Fruit fly (Drosophila melanogaster) whole organism, pupa: ENCODE results near the gene Naa30B.

ENCODE experiments used
- CG10348 ChIP-seq: fragments of 200-800 bp; sonication (Bioruptor generic); IDR thresholded peaks from 2 replicates; pipeline ENCODE4 v1.3.6; 2022; ENCODE audit warnings: missing biosample characterization, missing genetic modification characterization
- CG12605 ChIP-seq: fragments of 200-800 bp; sonication (Bioruptor generic); IDR thresholded peaks from 2 replicates; pipeline ENCODE4 v1.3.6; 2022; ENCODE audit warnings: missing biosample characterization, missing genetic modification characterization
- CG13204 ChIP-seq: fragments of 200-800 bp; sonication (Bioruptor generic); optimal IDR thresholded peaks from 2 replicates; lab custom pipeline; 2018; ENCODE audit warnings: missing biosample characterization, mild to moderate bottlenecking, missing genetic modification characterization, moderate library complexity
- CG14655 ChIP-seq: fragments of 200-800 bp; sonication (Bioruptor generic); optimal IDR thresholded peaks from 3 replicates; lab custom pipeline; 2017; ENCODE audit warnings: mild to moderate bottlenecking, missing biosample characterization, missing genetic modification reagents, missing genetic modification characterization
- CG15710 ChIP-seq: fragments of 200-800 bp; sonication (Bioruptor generic); optimal IDR thresholded peaks from 2 replicates; lab custom pipeline; 2018; ENCODE audit warnings: missing biosample characterization, mild to moderate bottlenecking, missing genetic modification characterization, moderate library complexity
- CG17806 ChIP-seq: fragments of 200-800 bp; sonication (Bioruptor generic); optimal IDR thresholded peaks from 2 replicates; lab custom pipeline; 2018; ENCODE audit warnings: missing biosample characterization, mild to moderate bottlenecking, missing genetic modification characterization, moderate library complexity
- CG32121 ChIP-seq: fragments of 200-800 bp; sonication (Bioruptor generic); IDR thresholded peaks from 2 replicates; pipeline ENCODE4 v1.3.6; 2022; ENCODE audit warnings: missing biosample characterization, missing genetic modification characterization
- CG34367 ChIP-seq: fragments of 200-800 bp; sonication (Bioruptor generic); optimal IDR thresholded peaks from 2 replicates; lab custom pipeline; 2018; ENCODE audit warnings: missing biosample characterization, mild to moderate bottlenecking, missing genetic modification characterization
- CG4496 ChIP-seq: fragments of 200-800 bp; sonication (Bioruptor generic); IDR thresholded peaks from 3 replicates; pipeline ENCODE4 v1.3.6; 2022; ENCODE audit warnings: missing biosample characterization, missing genetic modification characterization
- CG8159 ChIP-seq: fragments of 200-800 bp; sonication (Bioruptor generic); optimal IDR thresholded peaks from 3 replicates; lab custom pipeline; 2018; ENCODE audit warnings: missing biosample characterization, mild to moderate bottlenecking, missing genetic modification characterization, moderate library complexity
- CG8301 ChIP-seq: fragments of 200-800 bp; sonication (Bioruptor generic); optimal IDR thresholded peaks from 2 replicates; lab custom pipeline; 2018; ENCODE audit warnings: missing biosample characterization, mild to moderate bottlenecking, missing genetic modification characterization
- CG9948 ChIP-seq: fragments of 200-800 bp; sonication (Bioruptor generic); optimal IDR thresholded peaks from 2 replicates; lab custom pipeline; 2018; ENCODE audit warnings: missing biosample characterization, mild to moderate bottlenecking, missing genetic modification characterization, moderate library complexity
- D1 ChIP-seq: fragments of 200-800 bp; sonication (Bioruptor generic); optimal IDR thresholded peaks from 2 replicates; lab custom pipeline; 2018; ENCODE audit warnings: missing biosample characterization, mild to moderate bottlenecking, missing genetic modification characterization, moderate library complexity
- EcR ChIP-seq: fragments of 200-800 bp; sonication (Bioruptor generic); optimal IDR thresholded peaks from 3 replicates; lab custom pipeline; 2019; ENCODE audit warnings: missing biosample characterization, missing genetic modification characterization, mild to moderate bottlenecking, moderate library complexity, missing genetic modification reagents
- Ets98B ChIP-seq: fragments of 200-800 bp; sonication (Bioruptor generic); IDR thresholded peaks from 2 replicates; pipeline ENCODE4 v1.3.6; 2022; ENCODE audit warnings: missing biosample characterization, missing genetic modification characterization
- Pif1A ChIP-seq: fragments of 200-800 bp; sonication (Bioruptor generic); optimal IDR thresholded peaks from 3 replicates; lab custom pipeline; 2016; ENCODE audit warnings: missing biosample characterization, missing genetic modification characterization
- Pif1B ChIP-seq: fragments of 200-800 bp; sonication (Bioruptor generic); optimal IDR thresholded peaks from 3 replicates; lab custom pipeline; 2016; ENCODE audit warnings: missing biosample characterization, missing genetic modification characterization
- Snoo ChIP-seq: fragments of 200-800 bp; sonication (Bioruptor generic); optimal IDR thresholded peaks from 3 replicates; lab custom pipeline; 2017; ENCODE audit warnings: missing biosample characterization, mild to moderate bottlenecking, missing genetic modification characterization, inconsistent platforms
- fd96Ca ChIP-seq: fragments of 200-800 bp; sonication (Bioruptor generic); IDR thresholded peaks from 3 replicates; pipeline ENCODE4 v1.3.6; 2022; ENCODE audit warnings: missing biosample characterization, missing genetic modification characterization
- gl ChIP-seq: fragments of 200-800 bp; sonication (Bioruptor generic); optimal IDR thresholded peaks from 2 replicates; lab custom pipeline; 2018; ENCODE audit warnings: missing biosample characterization, mild to moderate bottlenecking, missing genetic modification characterization
- rn ChIP-seq: fragments of 200-800 bp; sonication (Bioruptor generic); IDR thresholded peaks from 2 replicates; pipeline ENCODE4 v1.3.6; 2022; ENCODE audit warnings: missing biosample characterization, missing genetic modification characterization

Naa30B gene

DNA sequence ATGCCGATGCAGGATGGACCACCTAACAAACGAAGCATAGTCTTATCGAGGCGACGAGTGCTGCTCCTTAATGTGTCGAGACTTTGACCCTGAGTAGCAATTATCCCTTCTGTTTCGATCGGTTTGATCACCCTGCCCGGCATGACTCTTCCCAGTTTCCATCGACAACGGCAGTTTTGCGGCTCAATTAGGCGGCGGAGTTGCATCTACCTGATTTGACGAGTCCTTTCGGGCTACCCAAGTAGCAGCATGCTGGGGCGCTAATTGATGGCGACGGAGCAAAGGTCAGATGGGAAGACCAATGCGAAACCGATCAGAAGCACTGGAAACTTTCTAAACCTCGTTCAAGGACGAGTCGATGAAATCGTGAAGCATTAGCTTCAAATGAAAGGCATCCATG lies 823 bp downstream of the Naa30B start:
- TF ChIP-seq gl (no peak), CG34367 (no peak), CG9948 (tag; lab: Kevin White, UChicago) (no peak), CG17806 (tag; lab: Kevin White, UChicago) (no peak), CG4496 (GFP tag; lab: Robert Waterston, UW) (no peak), CG14655 (GFP tag; lab: Kevin White, UChicago) (no peak), D1 (tag; lab: Kevin White, UChicago) (no peak), CG8301 (tag; lab: Kevin White, UChicago) (no peak), Pif1A (no peak), Pif1B (GFP tag; lab: Kevin White, UChicago) (no peak), CG8159 (tag; lab: Kevin White, UChicago) (no peak), Snoo (no peak), Ets98B (GFP tag; lab: Robert Waterston, UW) (no peak), CG15710 (tag; lab: Kevin White, UChicago) (no peak), CG13204 (no peak), CG32121 (no peak), CG10348 (GFP tag; lab: Robert Waterston, UW) (no peak), EcR (GFP tag; lab: Kevin White, UChicago) (no peak), rn (GFP tag; lab: Robert Waterston, UW) (no peak)
- TF ChIP-seq, all 21 proteins: peak for 0

DNA sequence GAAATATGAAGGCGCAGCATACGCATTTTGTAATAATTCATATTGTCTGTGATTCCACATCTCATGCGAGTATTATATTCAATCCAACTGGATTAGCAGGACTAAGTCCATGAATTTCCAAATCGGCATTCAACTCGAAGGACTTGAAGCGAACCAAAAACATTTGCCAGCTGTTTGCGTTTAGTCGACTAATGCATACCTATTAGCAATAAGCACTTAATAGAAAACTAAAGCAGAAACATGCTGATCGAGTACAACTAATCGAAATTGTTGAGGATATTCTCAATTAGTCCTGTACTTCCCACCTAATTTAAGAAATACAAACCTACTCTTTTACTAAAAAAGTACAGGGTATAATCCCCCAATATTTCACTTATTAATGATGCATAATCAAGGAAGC lies 2.6 kb downstream of the Naa30B start:
- TF ChIP-seq CG4496 (GFP tag; lab: Robert Waterston, UW) (no peak), Ets98B (GFP tag; lab: Robert Waterston, UW) (no peak), D1 (tag; lab: Kevin White, UChicago) (no peak), Pif1B (GFP tag; lab: Kevin White, UChicago) (no peak), CG10348 (GFP tag; lab: Robert Waterston, UW) (no peak), gl (no peak), CG17806 (tag; lab: Kevin White, UChicago) (no peak), CG32121 (no peak), rn (GFP tag; lab: Robert Waterston, UW) (no peak)

DNA sequence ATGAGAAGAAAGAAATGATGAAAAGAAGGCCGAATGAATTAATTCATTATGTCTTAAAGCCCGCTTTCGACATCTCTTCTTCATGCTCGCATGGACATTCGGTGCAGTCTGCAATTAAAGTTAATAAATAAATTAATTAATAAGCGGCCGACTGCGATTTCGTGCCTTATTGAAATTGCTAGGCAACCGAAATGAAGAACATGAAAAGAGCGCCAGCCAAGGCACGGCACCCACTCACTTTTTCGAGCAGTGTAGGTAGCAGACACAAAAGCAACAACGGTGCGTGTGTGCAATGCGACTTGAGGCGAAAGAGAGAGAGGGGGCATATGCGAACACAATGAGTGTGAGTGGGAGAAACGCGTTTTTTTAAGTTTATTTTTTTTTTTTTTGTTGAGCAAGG lies 7.4 kb downstream of the Naa30B start:
- TF ChIP-seq rn (GFP tag; lab: Robert Waterston, UW) (peak; percentile 6; the same call in 1 of the 2 replicates), CG32121 (peak; percentile 65), fd96Ca (GFP tag; lab: Robert Waterston, UW) (peak; percentile 72; the same call in 2 of the 3 replicates), D1 (tag; lab: Kevin White, UChicago) (no peak), CG12605 (GFP tag; lab: Robert Waterston, UW) (peak; percentile 16; the same call in 1 of the 2 replicates), CG17806 (tag; lab: Kevin White, UChicago) (peak; percentile 28), CG4496 (GFP tag; lab: Robert Waterston, UW) (peak; percentile 77), CG14655 (GFP tag; lab: Kevin White, UChicago) (peak; percentile 56), CG10348 (GFP tag; lab: Robert Waterston, UW) (0 out of 2 replicates have a peak, but pooled peaks have one; percentile 49), Ets98B (GFP tag; lab: Robert Waterston, UW) (peak; percentile 43), EcR (GFP tag; lab: Kevin White, UChicago) (no peak), Snoo (peak; percentile 15), CG8301 (tag; lab: Kevin White, UChicago) (peak; percentile 20), Pif1A (peak; percentile 53), Pif1B (GFP tag; lab: Kevin White, UChicago) (peak; percentile 63), CG8159 (tag; lab: Kevin White, UChicago) (peak; percentile 38), gl (no peak), CG34367 (peak; percentile 19), CG15710 (tag; lab: Kevin White, UChicago) (peak; percentile 31), CG13204 (no peak), CG9948 (tag; lab: Kevin White, UChicago) (peak; percentile 27)

DNA sequence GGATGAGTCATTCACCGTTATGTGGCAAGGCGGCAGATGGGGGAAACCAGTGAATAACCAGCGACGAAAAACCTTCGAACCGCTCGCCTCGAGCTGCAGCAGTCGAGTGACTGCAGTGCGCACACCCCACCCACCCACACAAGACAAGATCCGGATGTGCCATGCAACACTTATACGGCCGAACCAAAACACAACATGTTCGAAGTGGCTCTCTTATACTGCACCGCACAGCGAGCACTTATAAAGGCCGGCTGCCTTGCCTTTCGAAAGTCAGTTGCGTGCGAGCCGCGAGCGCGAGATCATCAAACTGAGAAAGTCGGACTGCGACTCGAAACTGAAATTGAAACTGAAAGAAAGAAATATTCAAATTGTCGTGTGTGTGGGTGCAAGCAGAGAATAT lies 8.3 kb downstream of the Naa30B start, which contains the start of gene rho:
TSS of gene rho (plus strand) at position 265 of the 400 bp plus-strand sequence.
- TF ChIP-seq CG14655 (GFP tag; lab: Kevin White, UChicago) (no peak), rn (GFP tag; lab: Robert Waterston, UW) (no peak), gl (peak; percentile 27), EcR (GFP tag; lab: Kevin White, UChicago) (peak; percentile 19), CG34367 (peak; percentile 16), CG12605 (GFP tag; lab: Robert Waterston, UW) (peak; percentile 42), Pif1A (no peak), Ets98B (GFP tag; lab: Robert Waterston, UW) (peak; percentile 51; the same call in 1 of the 2 replicates), CG8301 (tag; lab: Kevin White, UChicago) (no peak), CG4496 (GFP tag; lab: Robert Waterston, UW) (peak; percentile 66; the same call in 2 of the 3 replicates), CG32121 (no peak; the same call in 1 of the 2 replicates), Snoo (peak; percentile 12), CG13204 (peak; percentile 64), CG9948 (tag; lab: Kevin White, UChicago) (no peak), fd96Ca (GFP tag; lab: Robert Waterston, UW) (peak; percentile 40; the same call in 1 of the 3 replicates), CG8159 (tag; lab: Kevin White, UChicago) (peak; percentile 5), CG17806 (tag; lab: Kevin White, UChicago) (peak; percentile 1)

DNA sequence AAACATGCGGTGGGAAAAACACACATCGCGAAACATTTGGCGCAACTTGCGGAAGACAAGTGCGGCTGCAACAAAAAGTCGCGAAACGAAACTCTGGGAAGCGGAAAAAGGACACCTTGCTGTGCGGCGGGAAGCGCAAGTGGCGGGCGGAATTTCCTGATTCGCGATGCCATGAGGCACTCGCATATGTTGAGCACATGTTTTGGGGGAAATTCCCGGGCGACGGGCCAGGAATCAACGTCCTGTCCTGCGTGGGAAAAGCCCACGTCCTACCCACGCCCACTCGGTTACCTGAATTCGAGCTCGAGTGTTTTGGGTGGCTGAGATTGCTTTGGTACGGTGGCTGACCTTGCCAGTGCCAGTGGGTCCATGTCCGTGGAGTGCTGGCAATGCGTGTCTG lies 10.0 kb downstream of the Naa30B start:
- no peak for TF ChIP-seq CG9948 (tag; lab: Kevin White, UChicago)
- no peak for TF ChIP-seq CG32121
- no peak for TF ChIP-seq Pif1A
- TF ChIP-seq EcR (GFP tag; lab: Kevin White, UChicago): no peak
- TF ChIP-seq CG34367: no peak
- TF ChIP-seq CG12605 (GFP tag; lab: Robert Waterston, UW): no peak
- no peak for TF ChIP-seq CG4496 (GFP tag; lab: Robert Waterston, UW)
- TF ChIP-seq CG17806 (tag; lab: Kevin White, UChicago): no peak
- TF ChIP-seq CG14655 (GFP tag; lab: Kevin White, UChicago): no peak
- TF ChIP-seq Pif1B (GFP tag; lab: Kevin White, UChicago): no peak
